Worm (Caenorhabditis elegans) whole organism, early embryonic: ENCODE measurements around the gene vwa-8.

Experiments used
- F13C5.2 ChIP-seq: sonication (generic microtip); optimal IDR thresholded peaks from 2 replicates; lab custom pipeline; 2017; ENCODE audit warnings: mild to moderate bottlenecking, missing genetic modification characterization, inconsistent platforms, missing compliant biosample characterization
- aly-1 ChIP-seq: sonication (generic microtip); optimal IDR thresholded peaks from 2 replicates; lab custom pipeline; 2016; ENCODE audit warnings: missing genetic modification characterization, missing compliant biosample characterization
- ama-1 ChIP-seq: fragments of 150-350 bp; optimal IDR thresholded peaks from 2 replicates; lab custom pipeline; 2014
- ceh-36 ChIP-seq: sonication (generic microtip); optimal IDR thresholded peaks from 2 replicates; lab custom pipeline; 2016; ENCODE audit warnings: missing genetic modification characterization, inconsistent platforms, missing compliant biosample characterization
- hmbx-1 ChIP-seq: sonication (generic microtip); optimal IDR thresholded peaks from 2 replicates; lab custom pipeline; 2016; ENCODE audit warnings: mild to moderate bottlenecking, missing genetic modification characterization, missing compliant biosample characterization
- hmg-4 ChIP-seq: fragments of 200-800 bp; sonication (Bioruptor generic); optimal IDR thresholded peaks from 2 replicates; lab custom pipeline; 2018; ENCODE audit warnings: mild to moderate bottlenecking, missing genetic modification characterization, missing compliant biosample characterization
- pes-1 ChIP-seq: fragments of 200-800 bp; sonication (Bioruptor generic); IDR thresholded peaks from 2 replicates; pipeline ENCODE4 v1.3.6; 2022; ENCODE audit warnings: missing genetic modification reagents, missing genetic modification characterization, missing compliant biosample characterization
- scrt-1 ChIP-seq: fragments of 200-800 bp; sonication (Bioruptor generic); IDR thresholded peaks from 2 replicates; pipeline ENCODE4 v1.3.6; 2022; ENCODE audit warnings: missing genetic modification characterization, missing compliant biosample characterization
- tbx-11 ChIP-seq: fragments of 200-800 bp; sonication (Bioruptor generic); IDR thresholded peaks from 2 replicates; pipeline ENCODE4 v1.3.6; 2022; ENCODE audit warnings: missing genetic modification characterization, missing compliant biosample characterization
- tbx-37 ChIP-seq: fragments of 200-800 bp; sonication (Bioruptor generic); conservative IDR thresholded peaks from 2 replicates; pipeline ENCODE4 v1.3.6; 2022; ENCODE audit warnings: missing genetic modification reagents, missing genetic modification characterization, missing compliant biosample characterization
- tra-4 ChIP-seq: sonication (generic microtip); optimal IDR thresholded peaks from 2 replicates; lab custom pipeline; 2017; ENCODE audit warnings: missing genetic modification characterization, missing compliant biosample characterization

DNA sequence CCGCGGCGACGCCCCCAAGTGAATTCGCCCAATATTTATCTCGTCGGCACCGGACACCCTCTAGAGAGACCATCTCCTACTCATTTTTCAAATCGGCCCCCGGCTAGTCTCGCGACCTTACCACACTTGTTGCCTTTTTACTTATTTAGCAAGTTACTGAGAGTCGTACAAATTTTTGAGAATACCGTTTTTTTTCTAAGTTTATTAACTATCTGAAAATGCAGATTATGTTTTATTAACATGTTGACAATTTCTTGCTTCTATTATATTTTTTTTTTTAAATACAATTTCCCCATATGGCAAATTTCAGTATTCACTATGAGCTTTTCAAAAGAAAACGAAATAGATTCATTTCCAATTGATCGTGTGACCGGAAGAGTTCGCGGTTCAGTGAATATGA lies 14.5 kb upstream of the vwa-8 start, which contains the start of the genes F11C1.4 and F11C1.10:
- TF ChIP-seq ceh-36 (tag; lab: Kevin White, UChicago) (no peak), pes-1 (no peak), hmg-4 (GFP tag; lab: Kevin White, UChicago) (no peak), scrt-1 (no peak), aly-1 (tag; lab: Kevin White, UChicago) (no peak), tbx-37 (GFP tag; lab: Robert Waterston, UW) (no peak), ama-1 (lab: Kevin White, UChicago) (no peak), tbx-11 (no peak), tra-4 (tag; lab: Kevin White, UChicago) (no peak), hmbx-1 (no peak), F13C5.2 (tag; lab: Kevin White, UChicago) (no peak)
